Worm (Caenorhabditis elegans) whole organism, young adult: ENCODE measurements around the gene D1054.3.

ENCODE experiments used
- F52B5.7 ChIP-seq: sonication (generic microtip); optimal IDR thresholded peaks from 2 replicates; lab custom pipeline; 2016; ENCODE audit warnings: mild to moderate bottlenecking, missing genetic modification characterization, missing compliant biosample characterization
- F55B11.4 ChIP-seq: sonication (generic microtip); optimal IDR thresholded peaks from 2 replicates; lab custom pipeline; 2016; ENCODE audit warnings: missing compliant biosample characterization, missing genetic modification characterization, borderline replicate concordance; ENCODE audit not compliant: insufficient read depth
- T26A5.8 ChIP-seq: sonication (generic microtip); optimal IDR thresholded peaks from 2 replicates; lab custom pipeline; 2016; ENCODE audit warnings: missing genetic modification characterization, missing compliant biosample characterization
- ama-1 ChIP-seq, 3 experiments: fragments of 150-350 bp in 1 of 3; sonication (generic microtip) in 2 of 3; optimal IDR thresholded peaks; 2 replicates each; lab custom pipeline; 2014 to 2018; ENCODE audit warnings: missing biosample characterization in 2 of 3, missing genetic modification characterization in 2 of 3, missing genetic modification reagents in 2 of 3
- attf-5 ChIP-seq: fragments of 200-800 bp; sonication (Bioruptor generic); optimal IDR thresholded peaks from 2 replicates; lab custom pipeline; 2018; ENCODE audit warnings: mild to moderate bottlenecking, missing genetic modification characterization, missing compliant biosample characterization
- bed-2 ChIP-seq: fragments of 200-800 bp; sonication (Bioruptor generic); IDR thresholded peaks from 2 replicates; pipeline ENCODE4 v1.3.6; 2022; ENCODE audit warnings: missing genetic modification reagents, missing genetic modification characterization, missing compliant biosample characterization
- die-1 ChIP-seq: sonication (generic microtip); optimal IDR thresholded peaks from 2 replicates; lab custom pipeline; 2016; ENCODE audit warnings: missing genotype, mild to moderate bottlenecking, missing genetic modification characterization, missing compliant biosample characterization
- hrde-1 ChIP-seq: sonication (generic microtip); optimal IDR thresholded peaks from 2 replicates; lab custom pipeline; 2016; ENCODE audit warnings: missing genetic modification characterization, mild to moderate bottlenecking, missing compliant biosample characterization, moderate library complexity, missing genotype, missing genetic modification reagents, borderline replicate concordance
- lsl-1 ChIP-seq: fragments of 200-800 bp; sonication (Bioruptor generic); optimal IDR thresholded peaks from 2 replicates; lab custom pipeline; 2018; ENCODE audit warnings: mild to moderate bottlenecking, missing genetic modification characterization, moderate library complexity, missing compliant biosample characterization
- madf-3 ChIP-seq: fragments of 200-800 bp; sonication (Bioruptor generic); IDR thresholded peaks from 2 replicates; pipeline ENCODE4 v1.3.6; 2022; ENCODE audit warnings: missing genetic modification reagents, missing genetic modification characterization, missing compliant biosample characterization
- nfya-1 ChIP-seq: sonication (generic microtip); optimal IDR thresholded peaks from 2 replicates; lab custom pipeline; 2017; ENCODE audit warnings: antibody characterized with exemption, missing compliant biosample characterization, missing genetic modification characterization, borderline replicate concordance; ENCODE audit not compliant: insufficient read depth
- nhr-80 ChIP-seq: sonication (generic microtip); optimal IDR thresholded peaks from 2 replicates; lab custom pipeline; 2016; ENCODE audit warnings: missing genetic modification characterization, missing compliant biosample characterization
- pbrm-1 ChIP-seq: fragments of 200-800 bp; sonication (Bioruptor generic); IDR thresholded peaks from 2 replicates; pipeline ENCODE4 v1.3.6; 2022; ENCODE audit warnings: missing genetic modification reagents, missing genetic modification characterization, missing compliant biosample characterization
- repo-1 ChIP-seq: sonication (generic microtip); optimal IDR thresholded peaks from 2 replicates; lab custom pipeline; 2017; ENCODE audit warnings: mild to moderate bottlenecking, missing genetic modification characterization, missing compliant biosample characterization
- snpc-3.4 ChIP-seq: sonication (generic microtip); optimal IDR thresholded peaks from 2 replicates; lab custom pipeline; 2017; ENCODE audit warnings: missing genetic modification characterization, mild to moderate bottlenecking, missing compliant biosample characterization, antibody characterized with exemption, moderate library complexity, missing genotype, missing genetic modification reagents
- tbx-9 ChIP-seq: sonication (generic microtip); optimal IDR thresholded peaks from 2 replicates; lab custom pipeline; 2016; ENCODE audit warnings: borderline replicate concordance, missing genetic modification characterization, inconsistent platforms, missing compliant biosample characterization
- xnd-1 ChIP-seq: sonication (generic microtip); optimal IDR thresholded peaks from 2 replicates; lab custom pipeline; 2016; ENCODE audit warnings: missing genotype, missing genetic modification reagents, missing genetic modification characterization, missing compliant biosample characterization
- zfh-2 ChIP-seq: fragments of 200-800 bp; sonication (Bioruptor generic); conservative IDR thresholded peaks from 2 replicates; pipeline ENCODE4 v1.3.6; 2022; ENCODE audit warnings: missing genetic modification reagents, missing genetic modification characterization, missing compliant biosample characterization
- ztf-22 ChIP-seq: fragments of 200-800 bp; sonication (Bioruptor generic); optimal IDR thresholded peaks from 2 replicates; lab custom pipeline; 2018; ENCODE audit warnings: mild to moderate bottlenecking, missing genetic modification characterization, moderate library complexity, missing compliant biosample characterization

Gene D1054.3

DNA sequence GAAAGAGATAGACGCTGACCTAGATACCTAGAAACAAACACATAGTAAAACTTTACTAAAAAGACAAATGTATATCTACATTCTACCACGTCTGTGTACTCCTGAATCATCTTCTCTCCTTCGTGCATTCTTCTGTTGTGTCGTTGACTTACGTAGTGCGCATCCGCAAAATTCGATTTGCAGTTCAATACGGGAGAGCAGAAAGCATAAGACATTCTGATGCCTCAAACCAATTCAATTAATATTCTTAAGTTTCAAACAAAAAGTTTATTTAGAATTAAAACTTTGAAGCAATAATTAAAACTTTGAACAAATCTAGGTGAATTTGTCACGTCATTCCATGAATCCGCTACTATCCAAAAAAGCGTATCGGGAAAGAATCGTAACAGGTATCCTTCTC, 45.6 kb downstream of the D1054.3 start:
- TF ChIP-seq ama-1 (optimal IDR thresholded peaks at IDR 0.05; lab: Kevin White, UChicago) (no peak), ama-1 (GFP tag; optimal IDR thresholded peaks at IDR 0.05; lab: Kevin White, UChicago) (peak in 1 of 2 experiments; percentile 21), nhr-80 (tag; lab: Kevin White, UChicago) (no peak)

DNA sequence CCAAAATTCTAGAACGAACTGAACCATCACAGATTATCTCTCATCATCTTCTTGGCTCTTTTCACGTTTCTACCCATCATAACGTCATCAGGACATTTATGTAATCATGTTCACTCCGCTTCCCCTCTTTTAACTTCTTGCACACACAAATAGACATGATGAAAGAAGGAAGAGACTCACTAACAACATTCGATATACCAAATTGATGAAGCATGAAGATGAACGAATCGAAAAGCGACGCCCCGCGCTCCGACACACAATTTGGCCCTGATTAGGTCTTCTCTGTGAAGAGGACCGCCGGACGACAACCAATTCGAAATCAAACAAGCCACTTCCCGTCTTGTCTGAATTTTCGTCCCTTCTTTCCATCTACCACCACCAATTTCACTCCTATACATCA, 47.2 kb downstream of the D1054.3 start:
- no peak for TF ChIP-seq attf-5
- TF ChIP-seq lsl-1 (GFP tag; lab: Kevin White, UChicago) = no peak
- no peak for TF ChIP-seq T26A5.8 (tag; lab: Kevin White, UChicago)
- TF ChIP-seq hrde-1 (tag; lab: Kevin White, UChicago) = no peak
- no peak for TF ChIP-seq madf-3 (GFP tag; lab: Robert Waterston, UW)
- no peak for TF ChIP-seq tbx-9 (tag; lab: Kevin White, UChicago)
- no peak for TF ChIP-seq nfya-1 (tag; lab: Kevin White, UChicago)
- no peak for TF ChIP-seq xnd-1 (tag; lab: Kevin White, UChicago)
- TF ChIP-seq F52B5.7 (tag; lab: Kevin White, UChicago) = no peak
- TF ChIP-seq die-1 = no peak
- TF ChIP-seq nhr-80 (tag; lab: Kevin White, UChicago) = no peak
- TF ChIP-seq repo-1 = no peak
- TF ChIP-seq snpc-3.4 (tag; lab: Kevin White, UChicago) = no peak
- no peak for TF ChIP-seq zfh-2 (GFP tag; lab: Robert Waterston, UW)
- no peak for TF ChIP-seq pbrm-1 (GFP tag; lab: Robert Waterston, UW)
- no peak for TF ChIP-seq F55B11.4 (tag; lab: Kevin White, UChicago)
- no peak for TF ChIP-seq bed-2 (GFP tag; lab: Robert Waterston, UW)
- TF ChIP-seq ztf-22 (GFP tag; lab: Kevin White, UChicago) = no peak
